Worm (Caenorhabditis elegans) whole organism, young adult: ENCODE results near the gene F35B3.3.

ENCODE experiments used
- Y56A3A.18 ChIP-seq: fragments of 200-800 bp; sonication (Bioruptor generic); IDR thresholded peaks from 2 replicates; pipeline ENCODE4 v1.3.6; 2022; ENCODE audit warnings: missing genetic modification reagents, missing genetic modification characterization, missing compliant biosample characterization
- Y79H2A.3 ChIP-seq: fragments of 200-800 bp; sonication (Bioruptor generic); conservative IDR thresholded peaks from 2 replicates; pipeline ENCODE4 v1.3.6; 2022; ENCODE audit warnings: missing genetic modification reagents, missing genetic modification characterization, missing compliant biosample characterization
- sea-2 ChIP-seq: fragments of 200-800 bp; sonication (Bioruptor generic); IDR thresholded peaks from 2 replicates; pipeline ENCODE4 v1.3.6; 2022; ENCODE audit warnings: missing genetic modification characterization, missing compliant biosample characterization
- tbx-9 ChIP-seq: sonication (generic microtip); optimal IDR thresholded peaks from 2 replicates; lab custom pipeline; 2016; ENCODE audit warnings: borderline replicate concordance, missing genetic modification characterization, inconsistent platforms, missing compliant biosample characterization
- unc-62 ChIP-seq: fragments of 150-350 bp; optimal IDR thresholded peaks from 2 replicates; lab custom pipeline; 2014; ENCODE audit warnings: missing biosample characterization, missing genetic modification reagents, missing genetic modification characterization

- TF ChIP-seq unc-62 (GFP tag; lab: Kevin White, UChicago) (no peak), tbx-9 (no peak), sea-2 (GFP tag; lab: Robert Waterston, UW) (no peak), Y79H2A.3 (GFP tag; lab: Robert Waterston, UW) (no peak), Y56A3A.18 (GFP tag; lab: Robert Waterston, UW) (no peak)
Measured at ce11 chrX:16998981-16999380, 14.3 kb upstream of the F35B3.3 start.
